Worm (Caenorhabditis elegans): Measurements from ENCODE around the gene E02C12.19.
A peak's percentile ranks its signal among the peaks of the same experiment; 100 is the strongest.

E02C12.19 gene

ce11 chrV:9338452-9338851 lies 37.9 kb downstream of the E02C12.19 start (continued):
- TF ChIP-seq hif-1 (tag; optimal IDR thresholded peaks at IDR 0.05) = peak in 1 of 2 experiments; percentile 32
- TF ChIP-seq mdl-1 (tag; optimal IDR thresholded peaks at IDR 0.05) = no peak
- TF ChIP-seq jun-1 (tag; optimal IDR thresholded peaks at IDR 0.05) = no peak
- TF ChIP-seq lin-29 (GFP tag; IDR thresholded peaks at IDR 0.05) = 0 out of 2 replicates have a peak, but pooled peaks have one; percentile 22
- TF ChIP-seq nhr-42 (GFP tag; IDR thresholded peaks at IDR 0.05) = peak; percentile 73; the same call in 1 of the 2 replicates
- TF ChIP-seq D1046.2 (GFP tag; IDR thresholded peaks at IDR 0.05) = peak; percentile 48; the same call in 1 of the 2 replicates
- TF ChIP-seq dmd-9 (GFP tag; IDR thresholded peaks at IDR 0.05) = 0 out of 2 replicates have a peak, but pooled peaks have one; percentile 14
- 0 out of 2 replicates have a peak, but pooled peaks have one; percentile 31 for TF ChIP-seq F26F4.8 (GFP tag; conservative IDR thresholded peaks at IDR 0.05)
- TF ChIP-seq gei-8 (GFP tag; optimal IDR thresholded peaks at IDR 0.05) = no peak
- TF ChIP-seq R02D3.7 (tag; optimal IDR thresholded peaks at IDR 0.05) = no peak
- TF ChIP-seq nhr-25 (tag; optimal IDR thresholded peaks at IDR 0.05; ENCODE audit: borderline replicate concordance, insufficient read depth) = peak; percentile 24
- no peak for TF ChIP-seq attf-4 (tag; optimal IDR thresholded peaks at IDR 0.05)
- no peak for TF ChIP-seq ceh-62 (tag; optimal IDR thresholded peaks at IDR 0.05)
- TF ChIP-seq mes-2 (tag; optimal IDR thresholded peaks at IDR 0.05; ENCODE audit: poor library complexity, severe bottlenecking) = peak; percentile 64
- TF ChIP-seq ceh-20 (GFP tag; IDR thresholded peaks at IDR 0.05) = no peak
- no peak for TF ChIP-seq dpl-1 (GFP tag; optimal IDR thresholded peaks at IDR 0.05)
- TF ChIP-seq T26A8.4 (GFP tag; IDR thresholded peaks at IDR 0.05) = peak; percentile 86
- TF ChIP-seq ceh-82 (tag; optimal IDR thresholded peaks at IDR 0.05) = no peak
- no peak for TF ChIP-seq pqm-1 (tag; optimal IDR thresholded peaks at IDR 0.05)
- TF ChIP-seq zip-2 (tag; optimal IDR thresholded peaks at IDR 0.05) = no peak
- TF ChIP-seq hlh-30 (tag; optimal IDR thresholded peaks at IDR 0.05; ENCODE audit: insufficient read depth) = no peak
- no peak for TF ChIP-seq ceh-44 (GFP tag; IDR thresholded peaks at IDR 0.05)
- peak; percentile 96 for TF ChIP-seq aha-1 (tag)
- TF ChIP-seq zag-1 (tag; optimal IDR thresholded peaks at IDR 0.05) = no peak
- no peak for TF ChIP-seq F10B5.3 (tag; optimal IDR thresholded peaks at IDR 0.05)
- no peak for TF ChIP-seq arid-1 (GFP tag; conservative IDR thresholded peaks at IDR 0.05)
- no peak for TF ChIP-seq ceh-32 (tag; optimal IDR thresholded peaks at IDR 0.05; ENCODE audit: poor library complexity)
- TF ChIP-seq vab-7 (GFP tag; IDR thresholded peaks at IDR 0.05) = no peak
- no peak for TF ChIP-seq set-16 (GFP tag; IDR thresholded peaks at IDR 0.05)
- TF ChIP-seq daf-8 (GFP tag; IDR thresholded peaks at IDR 0.05) = no peak
- no peak for TF ChIP-seq spr-1 (tag; optimal IDR thresholded peaks at IDR 0.05)
- TF ChIP-seq F49E8.2 (tag; optimal IDR thresholded peaks at IDR 0.05; ENCODE audit: borderline replicate concordance) = no peak
- TF ChIP-seq hmg-1.1 (GFP tag; IDR thresholded peaks at IDR 0.05) = no peak
- no peak for TF ChIP-seq egl-27 (tag; optimal IDR thresholded peaks at IDR 0.05)
- TF ChIP-seq daf-19 (GFP tag; conservative IDR thresholded peaks at IDR 0.05) = no peak
- no peak for TF ChIP-seq cey-2 (tag; optimal IDR thresholded peaks at IDR 0.05; ENCODE audit: borderline replicate concordance, insufficient read depth)
- TF ChIP-seq nhr-111 (GFP tag; optimal IDR thresholded peaks at IDR 0.05) = no peak
- TF ChIP-seq F44E2.7 (GFP tag; IDR thresholded peaks at IDR 0.05) = no peak
- TF ChIP-seq mep-1 (tag; optimal IDR thresholded peaks at IDR 0.05) = peak; percentile 52
- peak; percentile 96 for TF ChIP-seq ama-1 (optimal IDR thresholded peaks at IDR 0.05)
- TF ChIP-seq nhr-28 (tag; optimal IDR thresholded peaks at IDR 0.05) = no peak
- TF ChIP-seq snpc-1.2 (GFP tag; IDR thresholded peaks at IDR 0.05) = no peak; the same call in 1 of the 2 replicates
- TF ChIP-seq sdz-12 (GFP tag; optimal IDR thresholded peaks at IDR 0.05) = peak; percentile 31
- TF ChIP-seq snpc-4 (tag; optimal IDR thresholded peaks at IDR 0.05) = no peak
- TF ChIP-seq nhr-237 (tag; optimal IDR thresholded peaks at IDR 0.05) = no peak
- TF ChIP-seq php-3 (GFP tag; IDR thresholded peaks at IDR 0.05) = no peak
- no peak for TF ChIP-seq lir-3 (tag; optimal IDR thresholded peaks at IDR 0.05)
- no peak for TF ChIP-seq lin-1 (GFP tag; IDR thresholded peaks at IDR 0.05)
- no peak for TF ChIP-seq ztf-7 (tag; optimal IDR thresholded peaks at IDR 0.05)
- TF ChIP-seq tra-1 (GFP tag; IDR thresholded peaks at IDR 0.05) = no peak
- no peak for TF ChIP-seq fos-1 (tag; optimal IDR thresholded peaks at IDR 0.05)
- no peak for TF ChIP-seq Y105C5A.15 (GFP tag; IDR thresholded peaks at IDR 0.05)

Data from whole organism, L4 larva.